Worm (Caenorhabditis elegans) whole organism, L2 larva: ENCODE data around the gene Y37H2A.11.

ENCODE experiments used
- C34F6.9 ChIP-seq: fragments of 150-350 bp; optimal IDR thresholded peaks from 2 replicates; lab custom pipeline; 2014; ENCODE audit warnings: missing biosample characterization, missing genetic modification characterization
- F13H6.1 ChIP-seq: sonication (generic microtip); optimal IDR thresholded peaks from 2 replicates; lab custom pipeline; 2016; ENCODE audit warnings: missing genetic modification characterization, missing compliant biosample characterization
- Y55F3AM.14 ChIP-seq: fragments of 200-800 bp; sonication (Bioruptor generic); optimal IDR thresholded peaks from 2 replicates; lab custom pipeline; 2018; ENCODE audit warnings: mild to moderate bottlenecking, missing genetic modification characterization, missing compliant biosample characterization
- ZK546.5 ChIP-seq: sonication (generic microtip); optimal IDR thresholded peaks from 2 replicates; lab custom pipeline; 2017; ENCODE audit warnings: missing biosample characterization, missing genetic modification characterization
- alr-1 ChIP-seq: fragments of 150-350 bp; optimal IDR thresholded peaks from 2 replicates; lab custom pipeline; 2014; ENCODE audit warnings: missing biosample characterization, missing genetic modification characterization
- aly-2 ChIP-seq: fragments of 150-350 bp; optimal IDR thresholded peaks from 2 replicates; lab custom pipeline; 2014; ENCODE audit warnings: missing biosample characterization, missing genetic modification characterization
- ama-1 ChIP-seq: fragments of 150-350 bp; optimal IDR thresholded peaks from 2 replicates; lab custom pipeline; 2018; ENCODE audit warnings: inconsistent platforms
- blmp-1 ChIP-seq: sonication (generic microtip); optimal IDR thresholded peaks from 2 replicates; lab custom pipeline; 2017; ENCODE audit warnings: missing genetic modification characterization, mild to moderate bottlenecking, missing compliant biosample characterization, antibody characterized with exemption, moderate library complexity; ENCODE audit not compliant: insufficient read depth
- ceh-16 ChIP-seq: fragments of 150-350 bp; optimal IDR thresholded peaks from 2 replicates; lab custom pipeline; 2014; ENCODE audit warnings: missing biosample characterization, missing genetic modification characterization
- ceh-82 ChIP-seq: fragments of 150-350 bp; optimal IDR thresholded peaks from 2 replicates; lab custom pipeline; 2014; ENCODE audit warnings: missing biosample characterization, missing genetic modification characterization
- crh-2 ChIP-seq: sonication (generic microtip); optimal IDR thresholded peaks from 2 replicates; lab custom pipeline; 2017; ENCODE audit warnings: missing biosample characterization, missing genetic modification characterization
- dmd-4 ChIP-seq: sonication (generic microtip); optimal IDR thresholded peaks from 2 replicates; lab custom pipeline; 2017; ENCODE audit warnings: missing biosample characterization, missing genetic modification characterization
- egl-27 ChIP-seq: sonication (generic microtip); optimal IDR thresholded peaks from 3 replicates; lab custom pipeline; 2017; ENCODE audit warnings: missing biosample characterization, missing genetic modification reagents, missing genetic modification characterization
- elt-1 ChIP-seq: fragments of 150-350 bp; optimal IDR thresholded peaks from 2 replicates; lab custom pipeline; 2014; ENCODE audit warnings: missing biosample characterization, missing genetic modification characterization
- elt-3 ChIP-seq: sonication (generic microtip); optimal IDR thresholded peaks from 2 replicates; lab custom pipeline; 2017; ENCODE audit warnings: missing biosample characterization, missing genetic modification characterization
- gmeb-1 ChIP-seq: fragments of 150-350 bp; optimal IDR thresholded peaks from 2 replicates; lab custom pipeline; 2014; ENCODE audit warnings: missing biosample characterization, missing genetic modification characterization
- lin-13 ChIP-seq: fragments of 150-350 bp; optimal IDR thresholded peaks from 2 replicates; lab custom pipeline; 2014; ENCODE audit warnings: missing biosample characterization, missing genetic modification reagents, missing genetic modification characterization
- lin-39 ChIP-seq: fragments of 150-350 bp; optimal IDR thresholded peaks from 2 replicates; lab custom pipeline; 2014; ENCODE audit warnings: missing biosample characterization, missing genetic modification reagents, missing genetic modification characterization
- lsy-2 ChIP-seq, 2 experiments: fragments of 150-350 bp in 1 of 2; sonication (generic microtip) in 1 of 2; optimal IDR thresholded peaks; 2 replicates each; lab custom pipeline; 2014 to 2017; ENCODE audit warnings: missing biosample characterization in 2 of 2, missing genetic modification characterization in 2 of 2
- mab-5 ChIP-seq: fragments of 150-350 bp; optimal IDR thresholded peaks from 2 replicates; lab custom pipeline; 2014; ENCODE audit warnings: missing biosample characterization, missing genetic modification characterization
- mbf-1 ChIP-seq: sonication (generic microtip); optimal IDR thresholded peaks from 2 replicates; lab custom pipeline; 2017; ENCODE audit warnings: missing biosample characterization, missing genetic modification characterization
- nhr-10 ChIP-seq: sonication (generic microtip); optimal IDR thresholded peaks from 2 replicates; lab custom pipeline; 2017; ENCODE audit warnings: missing biosample characterization, missing genetic modification characterization
- nhr-11 ChIP-seq: fragments of 150-350 bp; optimal IDR thresholded peaks from 2 replicates; lab custom pipeline; 2014; ENCODE audit warnings: missing biosample characterization, missing genetic modification characterization
- nhr-12 ChIP-seq: fragments of 150-350 bp; optimal IDR thresholded peaks from 2 replicates; lab custom pipeline; 2014; ENCODE audit warnings: missing biosample characterization, missing genetic modification characterization
- nhr-23 ChIP-seq: fragments of 150-350 bp; optimal IDR thresholded peaks from 2 replicates; lab custom pipeline; 2014; ENCODE audit warnings: missing biosample characterization, missing genetic modification reagents, missing genetic modification characterization
- nhr-77 ChIP-seq: fragments of 150-350 bp; optimal IDR thresholded peaks from 2 replicates; lab custom pipeline; 2014; ENCODE audit warnings: missing biosample characterization, missing genetic modification characterization
- peb-1 ChIP-seq: fragments of 150-350 bp; optimal IDR thresholded peaks from 2 replicates; lab custom pipeline; 2014; ENCODE audit warnings: missing biosample characterization, missing genetic modification characterization
- sem-4 ChIP-seq: fragments of 150-350 bp; optimal IDR thresholded peaks from 2 replicates; lab custom pipeline; 2014; ENCODE audit warnings: missing biosample characterization, missing genetic modification reagents, missing genetic modification characterization
- skn-1 ChIP-seq: sonication (generic microtip); optimal IDR thresholded peaks from 2 replicates; lab custom pipeline; 2017; ENCODE audit warnings: missing biosample characterization, missing genetic modification characterization
- sma-9 ChIP-seq, 2 experiments: fragments of 150-350 bp in 1 of 2; sonication (generic microtip) in 1 of 2; optimal IDR thresholded peaks; 2 replicates each; lab custom pipeline; 2014 to 2016; ENCODE audit warnings: missing genetic modification characterization in 2 of 2, mild to moderate bottlenecking in 1 of 2, missing biosample characterization in 1 of 2, missing compliant biosample characterization in 1 of 2, missing genetic modification reagents in 1 of 2, moderate library complexity in 1 of 2
- unc-39 ChIP-seq: fragments of 150-350 bp; optimal IDR thresholded peaks from 2 replicates; lab custom pipeline; 2014; ENCODE audit warnings: missing biosample characterization, missing genetic modification characterization
- unc-55 ChIP-seq: fragments of 150-350 bp; sonication (generic microtip); optimal IDR thresholded peaks from 3 replicates; lab custom pipeline; 2014; ENCODE audit warnings: missing biosample characterization, missing genetic modification reagents, missing genetic modification characterization
- zag-1 ChIP-seq: fragments of 150-350 bp; optimal IDR thresholded peaks from 2 replicates; lab custom pipeline; 2014; ENCODE audit warnings: missing biosample characterization, missing genetic modification characterization
- ztf-1 ChIP-seq: fragments of 200-800 bp; sonication (Bioruptor generic); conservative IDR thresholded peaks from 2 replicates; pipeline ENCODE4 v1.3.6; 2022; ENCODE audit warnings: missing genetic modification characterization, missing compliant biosample characterization
- ztf-11 ChIP-seq: sonication (generic microtip); optimal IDR thresholded peaks from 2 replicates; lab custom pipeline; 2017; ENCODE audit warnings: missing biosample characterization, missing genetic modification characterization

The Y37H2A.11 gene

DNA sequence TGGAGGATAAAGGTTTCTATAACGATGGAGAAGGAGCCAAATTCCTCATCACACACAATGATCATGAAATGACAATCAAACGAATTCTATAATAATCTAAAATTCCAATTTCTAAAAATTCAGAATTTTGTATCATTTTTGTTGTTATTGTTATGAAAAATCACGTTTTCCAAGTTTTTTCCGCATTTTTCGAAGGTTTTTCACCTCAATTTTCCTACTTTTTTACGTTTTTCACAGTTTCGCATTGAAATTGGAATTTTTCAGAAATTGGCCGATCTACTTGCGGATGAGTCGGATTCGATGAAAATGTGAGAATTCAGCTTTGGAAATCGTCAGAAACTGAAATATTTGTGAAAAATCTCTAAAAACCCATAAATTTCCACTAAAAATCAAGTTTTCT is 16.2 kb upstream of the Y37H2A.11 start, which contains the start of gene fbxa-210:
Gene fbxa-210, plus strand, starts transcription at position 301 of the 400 bp plus-strand sequence.
- no peak for TF ChIP-seq ama-1 (lab: Kevin White, UChicago)
- no peak for TF ChIP-seq nhr-12 (tag; lab: Kevin White, UChicago)
- no peak for TF ChIP-seq aly-2 (tag; lab: Kevin White, UChicago)
- no peak for TF ChIP-seq lin-13
- TF ChIP-seq C34F6.9, result no peak
- no peak for TF ChIP-seq ceh-82 (tag; lab: Kevin White, UChicago)
- no peak for TF ChIP-seq unc-39 (tag; lab: Kevin White, UChicago)
- TF ChIP-seq nhr-11, result no peak
- TF ChIP-seq elt-3 (tag; lab: Kevin White, UChicago), result no peak
- TF ChIP-seq unc-55 (GFP tag; lab: Kevin White, UChicago), result no peak

ce11 chrV:18127192-18127591 is 14.1 kb upstream of the Y37H2A.11 start, which contains the start of gene fbxa-211:
Gene fbxa-211, plus strand, starts transcription at chrV:18127519.
- TF ChIP-seq nhr-77 (tag; lab: Kevin White, UChicago) (no peak), zag-1 (tag; lab: Kevin White, UChicago) (no peak)

ce11 chrV:18128545-18128944 is 12.7 kb upstream of the Y37H2A.11 start:
- TF ChIP-seq lin-13 (no peak), nhr-10 (no peak), mbf-1 (no peak), ceh-82 (tag; lab: Kevin White, UChicago) (no peak), egl-27 (tag; lab: Kevin White, UChicago) (no peak), ceh-16 (tag; lab: Kevin White, UChicago) (no peak), nhr-11 (no peak), ama-1 (lab: Kevin White, UChicago) (no peak), gmeb-1 (tag; lab: Kevin White, UChicago) (no peak), mab-5 (tag; lab: Kevin White, UChicago) (no peak), nhr-23 (tag; lab: Kevin White, UChicago) (no peak), blmp-1 (tag; lab: Kevin White, UChicago) (no peak), Y55F3AM.14 (GFP tag; lab: Kevin White, UChicago) (no peak), sma-9 (GFP tag; optimal IDR thresholded peaks at IDR 0.05; lab: Kevin White, UChicago) (no peak), sma-9 (tag; optimal IDR thresholded peaks at IDR 0.05; lab: Kevin White, UChicago) (no peak), sem-4 (tag; lab: Kevin White, UChicago) (no peak)

DNA sequence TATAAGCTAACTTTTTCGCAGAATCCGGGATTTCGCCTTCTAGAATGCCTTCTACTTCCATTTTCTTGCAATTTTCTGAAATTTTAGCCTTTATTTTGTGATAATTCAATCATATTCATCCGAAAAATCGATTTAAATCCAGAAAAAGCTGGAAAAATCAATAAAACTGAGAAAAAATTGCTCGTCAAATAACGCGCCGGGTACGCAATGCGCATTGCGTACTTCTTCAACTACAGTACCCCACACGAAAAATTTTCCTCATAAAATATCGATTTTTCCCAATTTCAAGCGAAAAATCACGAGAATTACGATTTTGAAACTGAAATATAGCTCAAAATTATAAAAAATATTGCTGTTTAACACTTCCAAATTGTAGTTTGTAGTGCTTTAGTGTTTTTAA is 10.2 kb upstream of the Y37H2A.11 start, which contains the start of gene Y37H2A.12:
Gene Y37H2A.12, minus strand, starts transcription at position 81 of the 400 bp plus-strand sequence.
- no peak for TF ChIP-seq ZK546.5 (tag; lab: Kevin White, UChicago)
- no peak for TF ChIP-seq dmd-4 (tag; lab: Kevin White, UChicago)
- TF ChIP-seq skn-1, result no peak
- TF ChIP-seq nhr-10, result no peak
- no peak for TF ChIP-seq nhr-12 (tag; lab: Kevin White, UChicago)
- TF ChIP-seq ama-1 (lab: Kevin White, UChicago), result no peak
- no peak for TF ChIP-seq ztf-11
- no peak for TF ChIP-seq nhr-23 (tag; lab: Kevin White, UChicago)
- no peak for TF ChIP-seq lin-39
- TF ChIP-seq ceh-16 (tag; lab: Kevin White, UChicago), result no peak
- no peak for TF ChIP-seq zag-1 (tag; lab: Kevin White, UChicago)
- TF ChIP-seq alr-1 (tag; lab: Kevin White, UChicago), result no peak
- no peak for TF ChIP-seq aly-2 (tag; lab: Kevin White, UChicago)
- no peak for TF ChIP-seq lsy-2 (tag; optimal IDR thresholded peaks at IDR 0.05; lab: Kevin White, UChicago)
- TF ChIP-seq elt-1 (tag; lab: Kevin White, UChicago), result no peak
- no peak for TF ChIP-seq unc-39 (tag; lab: Kevin White, UChicago)
- TF ChIP-seq nhr-77 (tag; lab: Kevin White, UChicago), result no peak
- no peak for TF ChIP-seq F13H6.1
- no peak for TF ChIP-seq crh-2 (tag; lab: Kevin White, UChicago)
- no peak for TF ChIP-seq C34F6.9

- TF ChIP-seq nhr-11 (no peak), F13H6.1 (no peak), peb-1 (tag; lab: Kevin White, UChicago) (no peak), ztf-1 (GFP tag; lab: Robert Waterston, UW) (no peak), ceh-82 (tag; lab: Kevin White, UChicago) (no peak), aly-2 (tag; lab: Kevin White, UChicago) (no peak), C34F6.9 (no peak)
Observed at ce11 chrV:18133177-18133576, 8.1 kb upstream of the Y37H2A.11 start, which contains the start of gene Y37H2A.18. Gene Y37H2A.18, minus strand, starts transcription at chrV:18133277.
